Worm (Caenorhabditis elegans): ENCODE measurements around the gene T22B7.8.

ce11 chrX:5621793-5622192, 9.9 kb upstream of the T22B7.8 start:
- TF ChIP-seq W03F9.2 (tag; optimal IDR thresholded peaks at IDR 0.05) (no peak), him-1 (tag; optimal IDR thresholded peaks at IDR 0.05) (no peak), dao-5 (tag; optimal IDR thresholded peaks at IDR 0.05) (no peak)

Data from whole organism, L4/young adult.